Worm (Caenorhabditis elegans): ENCODE results near the gene F55C12.4.

- TF ChIP-seq ama-1 (optimal IDR thresholded peaks at IDR 0.05) (no peak), nfya-1 (tag; optimal IDR thresholded peaks at IDR 0.05) (no peak), unc-86 (tag; optimal IDR thresholded peaks at IDR 0.05) (no peak), ceh-31 (tag; optimal IDR thresholded peaks at IDR 0.05) (no peak), ttx-3 (tag; optimal IDR thresholded peaks at IDR 0.05) (no peak), ceh-19 (GFP tag; optimal IDR thresholded peaks at IDR 0.05) (no peak), fkh-10 (GFP tag; optimal IDR thresholded peaks at IDR 0.05) (no peak), odd-2 (tag; optimal IDR thresholded peaks at IDR 0.05) (no peak), elt-2 (tag; optimal IDR thresholded peaks at IDR 0.05) (no peak), pha-4 (tag; optimal IDR thresholded peaks at IDR 0.05) (no peak), K02D7.2 (tag; optimal IDR thresholded peaks at IDR 0.05) (no peak), ceh-9 (tag; optimal IDR thresholded peaks at IDR 0.05) (no peak), rnt-1 (tag; optimal IDR thresholded peaks at IDR 0.05) (no peak)
Measured at ce11 chrII:5902139-5902538, 43.9 kb upstream of the F55C12.4 start.
